Worm (Caenorhabditis elegans) whole organism, early embryonic: ENCODE results near the gene dmsr-15.

Experiments
- F13C5.2 ChIP-seq: sonication (generic microtip); optimal IDR thresholded peaks from 2 replicates; lab custom pipeline; 2017; ENCODE audit warnings: mild to moderate bottlenecking, missing genetic modification characterization, inconsistent platforms, missing compliant biosample characterization
- aly-1 ChIP-seq: sonication (generic microtip); optimal IDR thresholded peaks from 2 replicates; lab custom pipeline; 2016; ENCODE audit warnings: missing genetic modification characterization, missing compliant biosample characterization
- ama-1 ChIP-seq: fragments of 150-350 bp; optimal IDR thresholded peaks from 2 replicates; lab custom pipeline; 2014
- ceh-13 ChIP-seq: fragments of 200-800 bp; sonication (Bioruptor generic); optimal IDR thresholded peaks from 2 replicates; lab custom pipeline; 2018; ENCODE audit warnings: mild to moderate bottlenecking, missing genetic modification characterization, missing compliant biosample characterization
- ets-7 ChIP-seq: sonication (generic microtip); optimal IDR thresholded peaks from 2 replicates; lab custom pipeline; 2016; ENCODE audit warnings: missing genotype, missing genetic modification characterization, missing compliant biosample characterization
- flt-1 ChIP-seq: fragments of 200-800 bp; sonication (Bioruptor generic); IDR thresholded peaks from 2 replicates; pipeline ENCODE4 v1.3.6; 2022; ENCODE audit warnings: missing genetic modification characterization, missing compliant biosample characterization
- hmg-4 ChIP-seq: fragments of 200-800 bp; sonication (Bioruptor generic); optimal IDR thresholded peaks from 2 replicates; lab custom pipeline; 2018; ENCODE audit warnings: mild to moderate bottlenecking, missing genetic modification characterization, missing compliant biosample characterization
- hnd-1 ChIP-seq: sonication (generic microtip); optimal IDR thresholded peaks from 2 replicates; lab custom pipeline; 2016; ENCODE audit warnings: missing genetic modification characterization, missing compliant biosample characterization
- scrt-1 ChIP-seq: fragments of 200-800 bp; sonication (Bioruptor generic); IDR thresholded peaks from 2 replicates; pipeline ENCODE4 v1.3.6; 2022; ENCODE audit warnings: missing genetic modification characterization, missing compliant biosample characterization
- tbx-11 ChIP-seq: fragments of 200-800 bp; sonication (Bioruptor generic); IDR thresholded peaks from 2 replicates; pipeline ENCODE4 v1.3.6; 2022; ENCODE audit warnings: missing genetic modification characterization, missing compliant biosample characterization

- no peak for TF ChIP-seq ama-1
- no peak for TF ChIP-seq flt-1 (GFP tag; lab: Robert Waterston, UW)
- no peak for TF ChIP-seq aly-1 (tag; lab: Kevin White, UChicago)
- TF ChIP-seq ets-7 (tag; lab: Kevin White, UChicago): no peak
- TF ChIP-seq hnd-1 (tag; lab: Kevin White, UChicago): no peak
- TF ChIP-seq F13C5.2: no peak
- TF ChIP-seq tbx-11 (GFP tag; lab: Robert Waterston, UW): no peak
- no peak for TF ChIP-seq ceh-13
- TF ChIP-seq scrt-1 (GFP tag; lab: Robert Waterston, UW): no peak
- no peak for TF ChIP-seq hmg-4 (GFP tag; lab: Kevin White, UChicago)
Observed at ce11 chrV:6796894-6797293, 31.8 kb downstream of the dmsr-15 start.
